Worm (Caenorhabditis elegans) whole organism, young adult: Measurements from ENCODE around the gene F07A11.1.

Source experiments
- B0035.1 ChIP-seq: sonication (generic microtip); optimal IDR thresholded peaks from 2 replicates; lab custom pipeline; 2016; ENCODE audit warnings: missing genetic modification characterization, mild to moderate bottlenecking, missing compliant biosample characterization, missing genotype, missing genetic modification reagents
- D2030.7 ChIP-seq: fragments of 200-800 bp; sonication (Bioruptor generic); IDR thresholded peaks from 2 replicates; pipeline ENCODE4 v1.3.6; 2022; ENCODE audit warnings: missing genetic modification reagents, missing genetic modification characterization, missing compliant biosample characterization
- F23B12.7 ChIP-seq: sonication (generic microtip); optimal IDR thresholded peaks from 2 replicates; lab custom pipeline; 2017; ENCODE audit warnings: missing genetic modification characterization, mild to moderate bottlenecking, missing compliant biosample characterization, antibody characterized with exemption, moderate library complexity; ENCODE audit not compliant: insufficient read depth
- F33H1.4 ChIP-seq: fragments of 200-800 bp; sonication (Bioruptor generic); IDR thresholded peaks from 2 replicates; pipeline ENCODE4 v1.3.6; 2022; ENCODE audit warnings: missing genetic modification reagents, missing genetic modification characterization, missing compliant biosample characterization
- F49E8.2 ChIP-seq: sonication (generic microtip); optimal IDR thresholded peaks from 3 replicates; lab custom pipeline; 2017; ENCODE audit warnings: missing genetic modification characterization, mild to moderate bottlenecking, missing compliant biosample characterization, antibody characterized with exemption, moderate library complexity; ENCODE audit not compliant: insufficient read depth
- F57C9.4 ChIP-seq: sonication (generic microtip); optimal IDR thresholded peaks from 2 replicates; lab custom pipeline; 2017; ENCODE audit warnings: mild to moderate bottlenecking, missing genetic modification characterization, missing compliant biosample characterization
- Y53F4B.3 ChIP-seq: fragments of 200-800 bp; sonication (Bioruptor generic); IDR thresholded peaks from 2 replicates; pipeline ENCODE4 v1.3.6; 2022; ENCODE audit warnings: missing genetic modification reagents, missing genetic modification characterization, missing compliant biosample characterization
- atf-7 ChIP-seq: sonication (generic microtip); optimal IDR thresholded peaks from 2 replicates; lab custom pipeline; 2017; ENCODE audit warnings: mild to moderate bottlenecking, missing genetic modification characterization, missing compliant biosample characterization
- ceh-91 ChIP-seq: fragments of 200-800 bp; sonication (Bioruptor generic); IDR thresholded peaks from 2 replicates; pipeline ENCODE4 v1.3.6; 2022; ENCODE audit warnings: missing genetic modification reagents, missing genetic modification characterization, missing compliant biosample characterization
- dox-1 ChIP-seq: fragments of 200-800 bp; sonication (Bioruptor generic); IDR thresholded peaks from 2 replicates; pipeline ENCODE4 v1.3.6; 2022; ENCODE audit warnings: missing genetic modification reagents, missing genetic modification characterization, missing compliant biosample characterization
- dpl-1 ChIP-seq: fragments of 150-350 bp; optimal IDR thresholded peaks from 2 replicates; lab custom pipeline; 2014; ENCODE audit warnings: missing biosample characterization, missing genetic modification reagents, missing genetic modification characterization
- efl-1 ChIP-seq: fragments of 150-350 bp; optimal IDR thresholded peaks from 2 replicates; lab custom pipeline; 2014; ENCODE audit warnings: missing biosample characterization, missing genetic modification reagents, missing genetic modification characterization
- gei-17 ChIP-seq: fragments of 200-800 bp; sonication (Bioruptor generic); optimal IDR thresholded peaks from 2 replicates; lab custom pipeline; 2018; ENCODE audit warnings: mild to moderate bottlenecking, missing genetic modification characterization, missing compliant biosample characterization
- hmg-1.2 ChIP-seq: fragments of 200-800 bp; sonication (Bioruptor generic); IDR thresholded peaks from 2 replicates; pipeline ENCODE4 v1.3.6; 2022; ENCODE audit warnings: missing genetic modification reagents, missing genetic modification characterization, missing compliant biosample characterization
- hrde-1 ChIP-seq: sonication (generic microtip); optimal IDR thresholded peaks from 2 replicates; lab custom pipeline; 2016; ENCODE audit warnings: missing genetic modification characterization, mild to moderate bottlenecking, missing compliant biosample characterization, moderate library complexity, missing genotype, missing genetic modification reagents, borderline replicate concordance
- let-607 ChIP-seq, 2 experiments: fragments of 200-800 bp in 1 of 2; sonication (Bioruptor generic) in 1 of 2; sonication (generic microtip) in 1 of 2; optimal IDR thresholded peaks; 2 replicates each; lab custom pipeline; 2016 to 2018; ENCODE audit warnings: mild to moderate bottlenecking in 2 of 2, missing compliant biosample characterization in 2 of 2, missing genetic modification characterization in 2 of 2, moderate library complexity in 2 of 2, missing genotype in 1 of 2
- lin-54 ChIP-seq: fragments of 200-800 bp; sonication (Bioruptor generic); optimal IDR thresholded peaks from 2 replicates; lab custom pipeline; 2018; ENCODE audit warnings: mild to moderate bottlenecking, missing genetic modification characterization, missing compliant biosample characterization
- lsl-1 ChIP-seq: fragments of 200-800 bp; sonication (Bioruptor generic); optimal IDR thresholded peaks from 2 replicates; lab custom pipeline; 2018; ENCODE audit warnings: mild to moderate bottlenecking, missing genetic modification characterization, moderate library complexity, missing compliant biosample characterization
- lsy-27 ChIP-seq: sonication (generic microtip); optimal IDR thresholded peaks from 2 replicates; lab custom pipeline; 2017; ENCODE audit warnings: missing genetic modification characterization, mild to moderate bottlenecking, missing compliant biosample characterization, antibody characterized with exemption, missing genotype, borderline replicate concordance; ENCODE audit not compliant: insufficient read depth
- madf-6 ChIP-seq: fragments of 200-800 bp; sonication (Bioruptor generic); IDR thresholded peaks from 2 replicates; pipeline ENCODE4 v1.3.6; 2022; ENCODE audit warnings: missing genetic modification reagents, missing genetic modification characterization, missing compliant biosample characterization
- mxl-1 ChIP-seq: sonication (generic microtip); optimal IDR thresholded peaks from 2 replicates; lab custom pipeline; 2016; ENCODE audit warnings: missing genetic modification characterization, missing compliant biosample characterization
- nhr-80 ChIP-seq: sonication (generic microtip); optimal IDR thresholded peaks from 2 replicates; lab custom pipeline; 2016; ENCODE audit warnings: missing genetic modification characterization, missing compliant biosample characterization
- pbrm-1 ChIP-seq: fragments of 200-800 bp; sonication (Bioruptor generic); IDR thresholded peaks from 2 replicates; pipeline ENCODE4 v1.3.6; 2022; ENCODE audit warnings: missing genetic modification reagents, missing genetic modification characterization, missing compliant biosample characterization
- rpc-1 ChIP-seq, 2 experiments: fragments of 150-350 bp in 1 of 2; sonication (generic microtip) in 1 of 2; optimal IDR thresholded peaks; 2 replicates each; lab custom pipeline; 2014 to 2018; ENCODE audit warnings: missing biosample characterization in 1 of 2, missing genetic modification characterization in 1 of 2, missing genetic modification reagents in 1 of 2, missing genotype in 1 of 2
- snpc-4 ChIP-seq, 5 experiments: fragments of 150-350 bp in 1 of 5; sonication (generic microtip) in 4 of 5; optimal IDR thresholded peaks; 2 replicates each; lab custom pipeline; 2014 to 2018; ENCODE audit warnings: missing genetic modification characterization in 5 of 5, missing biosample characterization in 3 of 5, antibody characterized with exemption in 2 of 5, mild to moderate bottlenecking in 2 of 5, missing compliant biosample characterization in 2 of 5, missing genotype in 2 of 5, moderate library complexity in 2 of 5, missing genetic modification reagents in 1 of 5
- tlf-1 ChIP-seq: fragments of 200-800 bp; sonication (Bioruptor generic); optimal IDR thresholded peaks from 2 replicates; lab custom pipeline; 2018; ENCODE audit warnings: mild to moderate bottlenecking, missing genetic modification characterization, missing compliant biosample characterization
- xnd-1 ChIP-seq: sonication (generic microtip); optimal IDR thresholded peaks from 2 replicates; lab custom pipeline; 2016; ENCODE audit warnings: missing genotype, missing genetic modification reagents, missing genetic modification characterization, missing compliant biosample characterization
- zfh-2 ChIP-seq: fragments of 200-800 bp; sonication (Bioruptor generic); conservative IDR thresholded peaks from 2 replicates; pipeline ENCODE4 v1.3.6; 2022; ENCODE audit warnings: missing genetic modification reagents, missing genetic modification characterization, missing compliant biosample characterization
- ztf-25 ChIP-seq: fragments of 200-800 bp; sonication (Bioruptor generic); IDR thresholded peaks from 2 replicates; pipeline ENCODE4 v1.3.6; 2022; ENCODE audit warnings: missing genetic modification reagents, missing genetic modification characterization, missing compliant biosample characterization

The F07A11.1 gene

DNA sequence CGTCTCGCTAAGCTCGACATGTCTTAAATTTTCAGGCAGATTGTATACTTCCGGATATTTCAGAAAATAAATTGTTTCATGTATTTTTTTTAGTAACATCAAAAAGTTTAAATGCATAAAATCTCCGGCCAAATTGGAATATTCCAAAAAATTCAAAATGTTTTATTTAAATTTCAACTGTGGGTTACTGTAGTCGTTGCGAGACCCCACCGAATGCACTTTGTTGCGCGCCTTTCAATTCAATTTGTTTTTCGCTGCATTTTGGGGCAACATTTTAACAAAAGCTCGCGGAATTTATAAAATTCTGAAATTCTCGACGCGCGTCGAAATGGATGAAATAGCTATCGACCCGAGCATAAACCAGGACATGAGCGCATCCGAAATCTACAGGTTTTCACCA is 19.0 kb downstream of the F07A11.1 start, which contains the start of gene F54D5.2:
TSS of gene F54D5.2 (plus strand) at position 237 of the 400 bp plus-strand sequence.
- TF ChIP-seq F33H1.4 (GFP tag; lab: Robert Waterston, UW) (peak; percentile 84), F49E8.2 (tag; lab: Kevin White, UChicago) (peak; percentile 32), hrde-1 (tag; lab: Kevin White, UChicago) (no peak), B0035.1 (tag; lab: Kevin White, UChicago) (no peak), dpl-1 (GFP tag; lab: Kevin White, UChicago) (peak; percentile 9), rpc-1 (optimal IDR thresholded peaks at IDR 0.05; lab: Kevin White, UChicago) (no peak), rpc-1 (tag; optimal IDR thresholded peaks at IDR 0.05; lab: Kevin White, UChicago) (no peak), efl-1 (GFP tag; lab: Kevin White, UChicago) (peak; percentile 39), mxl-1 (tag; lab: Kevin White, UChicago) (no peak), madf-6 (GFP tag; lab: Robert Waterston, UW) (peak; percentile 79), D2030.7 (GFP tag; lab: Robert Waterston, UW) (0 out of 2 replicates have a peak, but pooled peaks have one; percentile 12), pbrm-1 (GFP tag; lab: Robert Waterston, UW) (no peak), gei-17 (GFP tag; lab: Kevin White, UChicago) (no peak), lsl-1 (GFP tag; lab: Kevin White, UChicago) (peak; percentile 89), xnd-1 (tag; lab: Kevin White, UChicago) (peak; percentile 62), lin-54 (GFP tag; lab: Kevin White, UChicago) (peak; percentile 74), ceh-91 (GFP tag; lab: Robert Waterston, UW) (0 out of 2 replicates have a peak, but pooled peaks have one; percentile 31), dox-1 (no peak)

DNA sequence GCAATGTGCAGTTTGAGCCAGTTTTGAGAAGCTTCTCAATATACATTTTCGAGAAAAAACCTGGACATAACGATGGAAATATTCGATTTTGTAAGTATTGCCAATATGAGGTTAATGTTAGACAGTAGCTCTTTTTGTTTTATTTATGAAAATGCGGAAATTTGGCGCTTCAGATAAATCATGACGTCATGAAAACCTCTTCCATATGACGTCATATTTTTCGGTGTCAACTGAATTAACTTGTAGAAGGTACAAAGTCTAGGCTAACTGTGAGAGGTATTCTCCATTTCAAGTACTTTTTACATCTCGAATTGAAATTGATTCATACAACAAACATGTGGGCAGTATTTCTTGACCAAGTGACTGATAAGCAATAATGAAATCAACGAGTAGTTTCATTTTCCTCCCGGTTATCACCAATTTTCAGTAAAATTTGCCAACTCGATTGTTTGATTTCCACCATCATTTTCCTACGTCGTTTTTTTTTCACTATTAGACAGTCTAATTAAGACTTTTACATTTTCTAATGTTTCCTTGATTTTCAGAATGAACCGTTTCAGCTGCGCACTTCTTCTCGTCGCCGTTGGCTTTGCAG is 20.6 kb downstream of the F07A11.1 start, which contains the start of gene F54D5.3:
TSS of gene F54D5.3 (plus strand) at position 546 of the 595 bp plus-strand sequence.
- TF ChIP-seq atf-7 (peak; percentile 42), Y53F4B.3 (GFP tag; lab: Robert Waterston, UW) (no peak), nhr-80 (tag; lab: Kevin White, UChicago) (peak; percentile 65)
- TF ChIP-seq, all 124 proteins: peak for 2

DNA sequence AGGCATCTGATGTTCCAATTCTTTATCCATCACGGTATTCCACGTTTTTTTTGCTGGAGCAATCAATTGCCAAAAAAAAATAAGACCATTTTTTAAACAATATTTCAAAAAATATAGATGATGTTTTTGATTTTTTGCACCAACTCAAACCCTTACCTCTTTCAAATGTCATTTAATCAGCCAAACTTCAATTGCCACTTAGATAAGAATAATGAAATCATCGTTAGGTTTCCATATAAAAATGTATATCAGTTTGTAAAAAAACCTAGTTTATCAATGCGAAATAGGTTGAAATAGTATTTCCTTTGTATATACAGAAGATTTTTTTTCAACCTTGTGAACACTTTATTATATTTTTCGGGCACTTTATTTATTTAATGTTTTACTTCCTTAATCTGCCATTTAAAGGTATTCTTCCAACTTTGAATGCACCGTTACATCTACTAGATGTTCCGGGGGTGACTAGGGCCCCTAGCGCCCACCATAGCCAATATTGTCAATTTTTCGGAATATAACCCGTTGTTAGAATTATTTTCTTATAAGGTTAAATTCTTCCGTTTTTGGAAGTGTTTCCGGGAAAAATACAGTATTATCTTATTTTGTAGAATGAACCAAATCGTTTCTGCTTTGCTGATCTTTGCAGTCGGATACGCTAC is 22.6 kb downstream of the F07A11.1 start, which contains the start of the genes F54D5.23 and F54D5.4:
TSS of gene F54D5.23 (minus strand) at position 75 of the 656 bp plus-strand sequence.
TSS of gene F54D5.4 (plus strand) at position 606 of the 656 bp plus-strand sequence.
- peak; percentile 57 for TF ChIP-seq nhr-80 (tag; lab: Kevin White, UChicago)
- no peak for TF ChIP-seq let-607 (tag; optimal IDR thresholded peaks at IDR 0.05; lab: Kevin White, UChicago)
- TF ChIP-seq, all 124 proteins: peak for 1

DNA sequence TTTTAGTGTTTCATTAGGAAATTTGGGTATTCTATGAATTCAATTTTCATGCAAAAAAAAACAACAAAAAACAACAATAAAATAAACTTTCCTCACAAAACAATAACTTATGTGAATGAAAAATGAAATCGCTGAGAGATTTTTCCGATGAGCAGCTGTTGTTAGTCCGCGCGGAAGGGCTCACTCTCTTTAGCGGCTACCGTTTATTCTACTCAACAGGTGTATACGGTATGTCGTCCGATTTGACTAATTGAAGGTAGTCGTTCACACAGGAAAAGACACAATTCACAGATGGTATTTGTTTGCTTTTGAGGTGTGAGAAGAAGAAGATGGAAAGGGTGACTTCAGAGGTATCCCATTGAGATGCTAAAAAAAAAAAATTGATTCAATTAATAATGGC is 23.3 kb downstream of the F07A11.1 start:
- TF ChIP-seq ztf-25 (GFP tag; lab: Robert Waterston, UW) (no peak), lsy-27 (no peak), dpl-1 (GFP tag; lab: Kevin White, UChicago) (no peak), F33H1.4 (GFP tag; lab: Robert Waterston, UW) (no peak)

DNA sequence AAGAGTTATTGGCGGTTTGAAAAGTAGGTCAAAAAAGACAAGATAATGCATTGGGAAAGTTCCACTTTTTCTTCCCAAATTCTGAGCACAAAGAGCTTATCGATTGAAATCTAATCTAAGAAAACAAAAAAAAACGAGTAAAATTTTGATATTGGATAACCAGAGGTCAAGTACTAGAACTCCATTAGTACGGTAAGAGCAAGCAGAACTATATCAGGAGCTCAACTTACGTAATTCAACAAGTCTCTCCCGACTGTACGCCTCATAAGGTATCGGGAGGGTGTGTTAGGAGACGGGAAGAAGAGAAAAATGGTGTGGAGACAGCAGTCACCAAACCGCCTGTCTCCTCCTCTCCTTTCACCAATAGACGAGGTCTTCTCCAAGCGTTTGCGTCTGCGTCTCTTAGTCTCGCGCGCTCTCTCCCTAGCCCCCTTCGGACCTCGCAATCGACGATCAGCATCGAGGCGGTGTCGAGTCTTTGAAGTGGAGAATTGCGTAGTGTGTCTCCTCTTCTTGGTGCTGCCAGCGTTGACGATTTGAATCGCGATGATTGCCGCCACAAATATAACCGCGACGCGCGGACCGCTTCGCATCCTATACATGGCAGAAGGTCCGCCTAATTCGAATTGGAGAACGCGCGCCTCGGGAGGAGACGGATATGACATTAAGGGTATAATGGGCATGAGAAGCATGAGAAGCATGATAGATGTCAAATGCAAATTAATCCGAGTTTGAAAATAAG is 24.8 kb downstream of the F07A11.1 start, which contains the start of gene F54D5.5:
TSS of gene F54D5.5 (minus strand) at position 51 of the 742 bp plus-strand sequence.
- TF ChIP-seq tlf-1 (GFP tag; lab: Kevin White, UChicago): no peak
- peak; percentile 23 for TF ChIP-seq efl-1 (GFP tag; lab: Kevin White, UChicago)
- no peak for TF ChIP-seq F23B12.7
- TF ChIP-seq F57C9.4 (tag; lab: Kevin White, UChicago): no peak
- TF ChIP-seq snpc-4 (GFP tag; optimal IDR thresholded peaks at IDR 0.05; lab: Kevin White, UChicago): no peak
- no peak for TF ChIP-seq snpc-4 (tag; optimal IDR thresholded peaks at IDR 0.05; lab: Kevin White, UChicago)
- peak; percentile 84 for TF ChIP-seq zfh-2 (GFP tag; lab: Robert Waterston, UW)
- peak; percentile 71 for TF ChIP-seq hmg-1.2 (GFP tag; lab: Robert Waterston, UW)
